Fruit fly (Drosophila melanogaster) whole organism, prepupa: ENCODE data around the gene CG6726.

ENCODE experiments used
- Blimp-1 ChIP-seq: fragments of 200-800 bp; sonication (Bioruptor generic); optimal IDR thresholded peaks from 3 replicates; lab custom pipeline; 2017; ENCODE audit warnings: missing biosample characterization, missing genetic modification characterization, mild to moderate bottlenecking, moderate library complexity, missing genetic modification reagents
- CG10631 ChIP-seq: fragments of 200-800 bp; sonication (Bioruptor generic); optimal IDR thresholded peaks from 2 replicates; lab custom pipeline; 2016; ENCODE audit warnings: missing biosample characterization, missing genetic modification characterization
- CG10669 ChIP-seq: fragments of 200-800 bp; sonication (Bioruptor generic); optimal IDR thresholded peaks from 3 replicates; lab custom pipeline; 2018; ENCODE audit warnings: missing biosample characterization, mild to moderate bottlenecking, missing genetic modification characterization, moderate library complexity
- CG11762 ChIP-seq: fragments of 200-800 bp; sonication (Bioruptor generic); optimal IDR thresholded peaks from 3 replicates; lab custom pipeline; 2016; ENCODE audit warnings: missing biosample characterization, missing genetic modification characterization; ENCODE audit not compliant: insufficient read depth
- CG11902 ChIP-seq: fragments of 200-800 bp; sonication (Bioruptor generic); optimal IDR thresholded peaks from 3 replicates; lab custom pipeline; 2016; ENCODE audit warnings: missing biosample characterization, missing genetic modification characterization
- CG15336 ChIP-seq: fragments of 200-800 bp; sonication (Bioruptor generic); IDR thresholded peaks from 2 replicates; pipeline ENCODE4 v1.3.6; 2022; ENCODE audit warnings: missing biosample characterization, missing genetic modification characterization
- CG16779 ChIP-seq: fragments of 200-800 bp; sonication (Bioruptor generic); optimal IDR thresholded peaks from 3 replicates; lab custom pipeline; 2017; ENCODE audit warnings: missing biosample characterization, mild to moderate bottlenecking, missing genetic modification characterization
- CG3032 ChIP-seq: fragments of 200-800 bp; optimal IDR thresholded peaks from 2 replicates; lab custom pipeline; 2019; ENCODE audit warnings: missing biosample characterization, mild to moderate bottlenecking, missing genetic modification characterization, moderate library complexity
- CG31627 ChIP-seq: fragments of 200-800 bp; sonication (Bioruptor generic); optimal IDR thresholded peaks from 3 replicates; lab custom pipeline; 2016; ENCODE audit warnings: missing biosample characterization, missing genetic modification characterization
- CG32006 ChIP-seq: fragments of 200-800 bp; sonication (Bioruptor generic); optimal IDR thresholded peaks from 3 replicates; lab custom pipeline; 2017; ENCODE audit warnings: missing biosample characterization, mild to moderate bottlenecking, missing genetic modification characterization
- CG3919 ChIP-seq: fragments of 200-800 bp; sonication (Bioruptor generic); optimal IDR thresholded peaks from 3 replicates; lab custom pipeline; 2016; ENCODE audit warnings: missing biosample characterization, missing genetic modification characterization
- CG4318 ChIP-seq: fragments of 200-800 bp; sonication (Bioruptor generic); optimal IDR thresholded peaks from 3 replicates; lab custom pipeline; 2017; ENCODE audit warnings: missing biosample characterization, mild to moderate bottlenecking, missing genetic modification characterization
- CG6163 ChIP-seq: fragments of 200-800 bp; sonication (Bioruptor generic); IDR thresholded peaks from 3 replicates; pipeline ENCODE4 v1.3.6; 2022; ENCODE audit warnings: missing biosample characterization, missing genetic modification characterization
- CG6276 ChIP-seq: fragments of 200-800 bp; sonication (Bioruptor generic); optimal IDR thresholded peaks from 2 replicates; lab custom pipeline; 2017; ENCODE audit warnings: missing biosample characterization, mild to moderate bottlenecking, missing genetic modification characterization
- CG6792 ChIP-seq: fragments of 200-800 bp; sonication (Bioruptor generic); optimal IDR thresholded peaks from 3 replicates; lab custom pipeline; 2016; ENCODE audit warnings: missing biosample characterization, missing genetic modification characterization
- CG6808 ChIP-seq: fragments of 200-800 bp; sonication (Bioruptor generic); optimal IDR thresholded peaks from 3 replicates; lab custom pipeline; 2017; ENCODE audit warnings: missing biosample characterization, missing genetic modification characterization, mild to moderate bottlenecking, moderate library complexity, missing genetic modification reagents
- CG6854 ChIP-seq: fragments of 200-800 bp; sonication (Bioruptor generic); optimal IDR thresholded peaks from 2 replicates; lab custom pipeline; 2017; ENCODE audit warnings: missing biosample characterization, mild to moderate bottlenecking, missing genetic modification characterization
- CG7368 ChIP-seq: fragments of 200-800 bp; sonication (Bioruptor generic); optimal IDR thresholded peaks from 3 replicates; lab custom pipeline; 2016; ENCODE audit warnings: missing biosample characterization, missing genetic modification characterization
- CG8119 ChIP-seq: fragments of 200-800 bp; sonication (Bioruptor generic); IDR thresholded peaks from 3 replicates; pipeline ENCODE4 v1.3.6; 2022; ENCODE audit warnings: missing biosample characterization, missing genetic modification characterization
- CG8319 ChIP-seq: fragments of 200-800 bp; sonication (Bioruptor generic); optimal IDR thresholded peaks from 3 replicates; lab custom pipeline; 2016; ENCODE audit warnings: missing biosample characterization, missing genetic modification characterization
- CG8632 ChIP-seq: fragments of 200-800 bp; sonication (Bioruptor generic); optimal IDR thresholded peaks from 3 replicates; lab custom pipeline; 2016; ENCODE audit warnings: missing biosample characterization, missing genetic modification characterization
- CG9139 ChIP-seq: fragments of 200-800 bp; sonication (Bioruptor generic); optimal IDR thresholded peaks from 3 replicates; lab custom pipeline; 2017; ENCODE audit warnings: missing biosample characterization, mild to moderate bottlenecking, missing genetic modification characterization
- Eip93F ChIP-seq: fragments of 200-800 bp; sonication (Bioruptor generic); optimal IDR thresholded peaks from 2 replicates; lab custom pipeline; 2016; ENCODE audit warnings: missing biosample characterization, mild to moderate bottlenecking, missing genetic modification characterization
- Ets21C ChIP-seq: fragments of 200-800 bp; sonication (Bioruptor generic); optimal IDR thresholded peaks from 3 replicates; lab custom pipeline; 2016; ENCODE audit warnings: missing biosample characterization, missing genetic modification characterization
- Gug ChIP-seq: fragments of 200-800 bp; sonication (Bioruptor generic); IDR thresholded peaks from 2 replicates; pipeline ENCODE4 v1.3.6; 2022; ENCODE audit warnings: missing biosample characterization, missing genetic modification characterization
- Hr38 ChIP-seq: sonication (Bioruptor generic); optimal IDR thresholded peaks from 2 replicates; lab custom pipeline; 2016; ENCODE audit warnings: missing biosample characterization, missing genetic modification characterization
- Lpt ChIP-seq: fragments of 200-800 bp; sonication (Bioruptor generic); optimal IDR thresholded peaks from 3 replicates; lab custom pipeline; 2016; ENCODE audit warnings: missing biosample characterization, missing genetic modification characterization
- Met ChIP-seq: fragments of 200-800 bp; sonication (Bioruptor generic); optimal IDR thresholded peaks from 3 replicates; lab custom pipeline; 2016; ENCODE audit warnings: missing biosample characterization, missing genetic modification characterization
- OdsH ChIP-seq: fragments of 200-800 bp; sonication (Bioruptor generic); optimal IDR thresholded peaks from 3 replicates; lab custom pipeline; 2016; ENCODE audit warnings: missing biosample characterization, missing genetic modification characterization
- Sox102F ChIP-seq: fragments of 200-800 bp; sonication (Bioruptor generic); optimal IDR thresholded peaks from 2 replicates; lab custom pipeline; 2016; ENCODE audit warnings: missing biosample characterization, mild to moderate bottlenecking, missing genetic modification characterization
- achi ChIP-seq: fragments of 200-800 bp; sonication (Bioruptor generic); optimal IDR thresholded peaks from 3 replicates; lab custom pipeline; 2016; ENCODE audit warnings: missing biosample characterization, missing genetic modification characterization
- acj6 ChIP-seq: fragments of 200-800 bp; sonication (Bioruptor generic); optimal IDR thresholded peaks from 3 replicates; lab custom pipeline; 2016; ENCODE audit warnings: missing biosample characterization, missing genetic modification characterization
- cyc ChIP-seq: fragments of 200-800 bp; sonication (Bioruptor generic); optimal IDR thresholded peaks from 3 replicates; lab custom pipeline; 2016; ENCODE audit warnings: missing biosample characterization, missing genetic modification characterization
- dac ChIP-seq: fragments of 200-800 bp; sonication (Bioruptor generic); optimal IDR thresholded peaks from 2 replicates; lab custom pipeline; 2017; ENCODE audit warnings: missing biosample characterization, mild to moderate bottlenecking, missing genetic modification characterization
- dsx ChIP-seq: fragments of 200-800 bp; optimal IDR thresholded peaks from 3 replicates; lab custom pipeline; 2019; ENCODE audit warnings: missing biosample characterization, mild to moderate bottlenecking, missing genetic modification characterization, moderate library complexity; ENCODE audit not compliant: poor library complexity, severe bottlenecking
- eg ChIP-seq: fragments of 200-800 bp; sonication (Bioruptor generic); IDR thresholded peaks from 3 replicates; pipeline ENCODE4 v1.3.6; 2022; ENCODE audit warnings: missing biosample characterization, missing genetic modification characterization
- fd59A ChIP-seq: fragments of 200-800 bp; sonication (Bioruptor generic); optimal IDR thresholded peaks from 2 replicates; lab custom pipeline; 2017; ENCODE audit warnings: missing biosample characterization, mild to moderate bottlenecking, missing genetic modification characterization, missing genetic modification reagents
- fd85E ChIP-seq: fragments of 200-800 bp; sonication (Bioruptor generic); optimal IDR thresholded peaks from 3 replicates; lab custom pipeline; 2016; ENCODE audit warnings: missing biosample characterization, missing genetic modification characterization
- fkh ChIP-seq: fragments of 200-800 bp; sonication (Bioruptor generic); optimal IDR thresholded peaks from 3 replicates; lab custom pipeline; 2017; ENCODE audit warnings: missing biosample characterization, mild to moderate bottlenecking, missing genetic modification characterization, moderate library complexity
- lz ChIP-seq: fragments of 200-800 bp; sonication (Bioruptor generic); optimal IDR thresholded peaks from 3 replicates; lab custom pipeline; 2016; ENCODE audit warnings: missing biosample characterization, missing genetic modification characterization
- net ChIP-seq: fragments of 200-800 bp; sonication (Bioruptor generic); optimal IDR thresholded peaks from 3 replicates; lab custom pipeline; 2016; ENCODE audit warnings: missing biosample characterization, missing genetic modification characterization
- pdm3 ChIP-seq: fragments of 200-800 bp; sonication (Bioruptor generic); optimal IDR thresholded peaks from 3 replicates; lab custom pipeline; 2016; ENCODE audit warnings: missing biosample characterization, missing genetic modification characterization
- salr ChIP-seq, 2 experiments: fragments of 200-800 bp; sonication (Bioruptor generic); optimal IDR thresholded peaks; 3 replicates each; lab custom pipeline; 2016 to 2018; ENCODE audit warnings: missing biosample characterization in 2 of 2, missing genetic modification characterization in 2 of 2, mild to moderate bottlenecking in 1 of 2
- spab ChIP-seq: fragments of 200-800 bp; sonication (Bioruptor generic); optimal IDR thresholded peaks from 2 replicates; lab custom pipeline; 2017; ENCODE audit warnings: missing biosample characterization, mild to moderate bottlenecking, missing genetic modification characterization, missing genetic modification reagents
- ss ChIP-seq, 2 experiments: fragments of 200-800 bp; sonication (Bioruptor generic); optimal IDR thresholded peaks; 2 replicates in 1 of 2; 3 replicates in 1 of 2; lab custom pipeline; 2017 to 2018; ENCODE audit warnings: mild to moderate bottlenecking in 2 of 2, missing biosample characterization in 2 of 2, missing genetic modification characterization in 2 of 2, moderate library complexity in 1 of 2
- svp ChIP-seq: fragments of 200-800 bp; sonication (Bioruptor generic); peaks from one replicate; lab custom pipeline; 2016; ENCODE audit warnings: missing biosample characterization, missing genetic modification characterization
- topi ChIP-seq: fragments of 200-800 bp; sonication (Bioruptor generic); optimal IDR thresholded peaks from 3 replicates; lab custom pipeline; 2016; ENCODE audit warnings: missing biosample characterization, missing genetic modification characterization
- vri ChIP-seq: fragments of 200-800 bp; sonication (Bioruptor generic); optimal IDR thresholded peaks from 3 replicates; lab custom pipeline; 2016; ENCODE audit warnings: missing biosample characterization, mild to moderate bottlenecking, missing genetic modification characterization

Gene CG6726

DNA sequence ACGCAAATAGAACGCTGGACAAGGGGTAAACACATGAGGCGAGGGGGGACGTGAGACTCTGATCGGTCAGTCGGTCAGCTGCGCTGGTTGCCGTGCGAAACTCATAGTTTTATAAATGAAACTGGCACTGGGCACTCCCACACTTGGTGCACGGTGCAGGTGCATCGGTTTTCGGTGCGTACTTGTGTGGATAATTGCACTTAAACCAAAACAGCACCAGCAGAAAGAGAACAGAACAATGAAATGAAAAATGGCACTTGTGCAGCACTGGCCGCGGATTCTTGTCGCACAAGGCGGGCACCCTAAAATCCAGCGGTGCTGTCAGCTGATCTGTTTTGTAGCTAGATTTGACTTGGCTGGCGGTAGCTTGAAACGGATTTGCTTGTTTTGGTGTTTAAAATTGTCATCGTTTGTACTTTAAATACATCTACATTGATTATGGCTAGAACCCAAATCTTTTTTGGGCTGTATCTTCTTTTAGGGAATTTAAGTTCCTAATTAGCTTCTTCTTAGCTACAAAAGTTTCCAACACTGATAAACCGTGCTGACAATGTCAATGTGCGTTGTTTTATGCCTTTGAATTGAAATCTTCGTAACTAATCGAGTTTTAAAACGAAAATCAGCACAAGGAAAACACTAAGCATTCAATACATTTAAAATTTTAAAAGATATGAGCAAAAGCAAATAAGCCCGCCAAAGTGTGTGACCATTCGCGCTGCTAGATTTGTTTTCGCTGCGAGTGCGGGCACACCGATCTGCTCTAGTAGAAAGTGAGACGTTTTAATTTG lies 26.4 kb downstream of the CG6726 start, which contains the start of the genes Rassf and CenB1A (continued):
- TF ChIP-seq CG10631 (GFP tag; lab: Kevin White, UChicago): peak; percentile 44
- TF ChIP-seq lz: peak; percentile 66
- TF ChIP-seq acj6 (GFP tag; lab: Kevin White, UChicago): peak; percentile 46
- peak; percentile 51 for TF ChIP-seq topi (GFP tag; lab: Kevin White, UChicago)
- TF ChIP-seq CG8119 (GFP tag; lab: Robert Waterston, UW): no peak
- TF ChIP-seq eg (GFP tag; lab: Robert Waterston, UW): 0 out of 3 replicates have a peak, but pooled peaks have one; percentile 30
- TF ChIP-seq fd85E (GFP tag; lab: Kevin White, UChicago): no peak
- peak; percentile 55; the same call in 2 of the 3 replicates for TF ChIP-seq CG6163 (GFP tag; lab: Robert Waterston, UW)
- TF ChIP-seq CG16779: no peak
- peak; percentile 76 for TF ChIP-seq svp
- no peak for TF ChIP-seq OdsH (GFP tag; lab: Kevin White, UChicago)
- no peak for TF ChIP-seq fd59A (GFP tag; lab: Kevin White, UChicago)
- peak; percentile 29 for TF ChIP-seq CG6808 (GFP tag; lab: Kevin White, UChicago)
- peak; percentile 58 for TF ChIP-seq cyc
- no peak for TF ChIP-seq Met (GFP tag; lab: Kevin White, UChicago)
- TF ChIP-seq net (GFP tag; lab: Kevin White, UChicago): no peak
- TF ChIP-seq Hr38 (GFP tag; lab: Kevin White, UChicago): no peak
- TF ChIP-seq CG3032 (tag; lab: Kevin White, UChicago): peak; percentile 35
- no peak for TF ChIP-seq dac (GFP tag; lab: Kevin White, UChicago)
- peak; percentile 20 for TF ChIP-seq CG8319
- TF ChIP-seq Lpt (GFP tag; lab: Kevin White, UChicago): no peak
- peak; percentile 58 for TF ChIP-seq CG3919 (GFP tag; lab: Kevin White, UChicago)
- peak; percentile 68 for TF ChIP-seq CG31627
- TF ChIP-seq Gug (GFP tag; lab: Robert Waterston, UW): no peak
- TF ChIP-seq CG32006 (GFP tag; lab: Kevin White, UChicago): peak; percentile 43

DNA sequence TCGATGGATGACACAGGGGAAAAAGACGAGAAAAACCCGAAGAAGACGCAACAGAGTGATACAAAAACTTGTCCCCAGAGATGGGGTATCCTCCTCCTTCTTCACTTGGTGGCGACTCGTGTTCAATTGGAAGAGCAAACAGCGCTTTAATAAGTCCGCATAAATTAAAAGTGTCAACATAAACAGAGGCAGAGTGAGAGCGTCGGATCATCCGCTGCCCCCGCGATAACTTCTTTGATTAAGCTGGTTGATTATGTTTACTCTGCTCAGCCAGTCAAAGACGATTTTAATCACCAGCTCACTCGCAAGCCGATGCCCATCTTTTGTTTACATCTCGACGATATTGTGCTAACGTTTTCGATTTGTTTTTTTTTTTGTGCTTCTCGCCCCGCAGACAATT lies 28.3 kb downstream of the CG6726 start:
- TF ChIP-seq CG9139 (GFP tag; lab: Kevin White, UChicago): no peak
- TF ChIP-seq CG8632 (GFP tag; lab: Kevin White, UChicago): no peak
- no peak for TF ChIP-seq Hr38 (GFP tag; lab: Kevin White, UChicago)
- TF ChIP-seq Blimp-1 (GFP tag; lab: Kevin White, UChicago): no peak
- no peak for TF ChIP-seq CG6276
- TF ChIP-seq svp: peak; percentile 96
- TF ChIP-seq Eip93F (GFP tag; lab: Kevin White, UChicago): no peak
- no peak for TF ChIP-seq CG10669 (GFP tag; lab: Kevin White, UChicago)
- peak; percentile 32 for TF ChIP-seq CG6854 (GFP tag; lab: Kevin White, UChicago)
- TF ChIP-seq salr (GFP tag; optimal IDR thresholded peaks at IDR 0.05; lab: Kevin White, UChicago): no peak
- TF ChIP-seq CG15336 (GFP tag; lab: Robert Waterston, UW): no peak
- TF ChIP-seq vri: no peak
- peak; percentile 72 for TF ChIP-seq fkh (GFP tag; lab: Kevin White, UChicago)
- TF ChIP-seq fd59A (GFP tag; lab: Kevin White, UChicago): peak; percentile 6
- no peak for TF ChIP-seq CG16779
- TF ChIP-seq pdm3 (GFP tag; lab: Kevin White, UChicago): no peak
- TF ChIP-seq CG11762 (GFP tag; lab: Kevin White, UChicago): no peak
- TF ChIP-seq Gug (GFP tag; lab: Robert Waterston, UW): no peak
- TF ChIP-seq CG6792: no peak
- TF ChIP-seq Ets21C (GFP tag; lab: Kevin White, UChicago): no peak
- TF ChIP-seq achi (GFP tag; lab: Kevin White, UChicago): no peak
- no peak for TF ChIP-seq dac (GFP tag; lab: Kevin White, UChicago)
- TF ChIP-seq CG8119 (GFP tag; lab: Robert Waterston, UW): no peak
- no peak for TF ChIP-seq Met (GFP tag; lab: Kevin White, UChicago)
- no peak for TF ChIP-seq CG7368 (GFP tag; lab: Kevin White, UChicago)
- TF ChIP-seq dsx (GFP tag; lab: Kevin White, UChicago): peak; percentile 48
- no peak for TF ChIP-seq CG11902
- peak in 1 of 2 experiments; percentile 36 for TF ChIP-seq ss (GFP tag; optimal IDR thresholded peaks at IDR 0.05; lab: Kevin White, UChicago)
- no peak for TF ChIP-seq CG6808 (GFP tag; lab: Kevin White, UChicago)
- TF ChIP-seq Sox102F (GFP tag; lab: Kevin White, UChicago): no peak
- no peak for TF ChIP-seq spab (GFP tag; lab: Kevin White, UChicago)
- TF ChIP-seq CG4318 (GFP tag; lab: Kevin White, UChicago): no peak
- TF ChIP-seq OdsH (GFP tag; lab: Kevin White, UChicago): no peak
